Worm (Caenorhabditis elegans): ENCODE results near the gene mcu-1.

Gene mcu-1

ce11 chrIV:5940608-5941007, 1.6 kb upstream of the mcu-1 start (continued):
- TF ChIP-seq ama-1 (optimal IDR thresholded peaks at IDR 0.05) (no peak), isw-1 (GFP tag; IDR thresholded peaks at IDR 0.05) (no peak), nhr-85 (tag) (no peak), nhr-47 (tag; optimal IDR thresholded peaks at IDR 0.05) (no peak), elt-2 (tag; optimal IDR thresholded peaks at IDR 0.05) (no peak), pqm-1 (tag; optimal IDR thresholded peaks at IDR 0.05) (no peak), dsc-1 (tag; optimal IDR thresholded peaks at IDR 0.05) (no peak), mep-1 (tag; optimal IDR thresholded peaks at IDR 0.05) (peak; percentile 12), egl-13 (tag; optimal IDR thresholded peaks at IDR 0.05) (no peak), efl-1 (optimal IDR thresholded peaks at IDR 0.05) (no peak), efl-1 (GFP tag; optimal IDR thresholded peaks at IDR 0.05 in 1 of 2) (peak in 1 of 2 experiments; percentile 90)

ce11 chrIV:5939908-5940307, 878 bp upstream of the mcu-1 start:
- TF ChIP-seq fos-1 (tag; optimal IDR thresholded peaks at IDR 0.05) (no peak), lsy-2 (tag; optimal IDR thresholded peaks at IDR 0.05) (peak in 1 of 2 experiments; percentile 72)

ce11 chrIV:5937106-5937505, 1.9 kb downstream of the mcu-1 start:
- TF ChIP-seq aha-1 (tag; optimal IDR thresholded peaks at IDR 0.05) = no peak
- TF ChIP-seq sptf-1 (tag; optimal IDR thresholded peaks at IDR 0.05) = no peak
- TF ChIP-seq nhr-47 (tag; optimal IDR thresholded peaks at IDR 0.05) = no peak

ce11 chrIV:5934046-5934445, 5.0 kb downstream of the mcu-1 start, which contains the start of gene H32C10.1:
Gene H32C10.1 (plus strand): TSS chrIV:5934346.
- TF ChIP-seq nhr-20 (tag; optimal IDR thresholded peaks at IDR 0.05) = no peak
- TF ChIP-seq ztf-4 (tag; optimal IDR thresholded peaks at IDR 0.05) = no peak
- no peak for TF ChIP-seq F16B12.6 (tag; optimal IDR thresholded peaks at IDR 0.05)
- no peak for TF ChIP-seq nhr-19 (GFP tag; conservative IDR thresholded peaks at IDR 0.05)
- no peak for TF ChIP-seq ceh-88 (GFP tag; IDR thresholded peaks at IDR 0.05)
- no peak for TF ChIP-seq lin-35 (GFP tag; optimal IDR thresholded peaks at IDR 0.05)
- TF ChIP-seq ztf-11 (tag; optimal IDR thresholded peaks at IDR 0.05) = no peak
- TF ChIP-seq fos-1 (tag; optimal IDR thresholded peaks at IDR 0.05) = no peak

ce11 chrIV:5930345-5930744, 8.7 kb downstream of the mcu-1 start, which contains the start of gene lin-33:
Gene lin-33 (plus strand): TSS chrIV:5930645.
- TF ChIP-seq nhr-20 (tag; optimal IDR thresholded peaks at IDR 0.05) = no peak
- no peak for TF ChIP-seq nhr-12 (tag; optimal IDR thresholded peaks at IDR 0.05)
- no peak for TF ChIP-seq efl-1 (optimal IDR thresholded peaks at IDR 0.05)
- peak in 1 of 2 experiments; percentile 86 for TF ChIP-seq efl-1 (GFP tag; optimal IDR thresholded peaks at IDR 0.05 in 1 of 2)
- no peak for TF ChIP-seq ets-5 (GFP tag; IDR thresholded peaks at IDR 0.05)

- peak; percentile 41 for TF ChIP-seq dsc-1 (tag; optimal IDR thresholded peaks at IDR 0.05)
- no peak for TF ChIP-seq unc-86 (tag; optimal IDR thresholded peaks at IDR 0.05)
- peak; percentile 8 for TF ChIP-seq fkh-4 (tag; optimal IDR thresholded peaks at IDR 0.05; ENCODE audit: borderline replicate concordance)
- no peak for TF ChIP-seq efl-1 (optimal IDR thresholded peaks at IDR 0.05)
- TF ChIP-seq efl-1 (GFP tag; optimal IDR thresholded peaks at IDR 0.05 in 1 of 2) = peak in 1 of 2 experiments; percentile 34
- no peak for TF ChIP-seq lin-39 (tag; optimal IDR thresholded peaks at IDR 0.05)
Measured at ce11 chrIV:5928957-5929356, 10.1 kb downstream of the mcu-1 start.

- TF ChIP-seq lin-39 (tag; optimal IDR thresholded peaks at IDR 0.05) (no peak), lin-14 (GFP tag; optimal IDR thresholded peaks at IDR 0.05) (peak; percentile 60), efl-1 (optimal IDR thresholded peaks at IDR 0.05) (no peak), efl-1 (GFP tag; optimal IDR thresholded peaks at IDR 0.05 in 1 of 2) (no peak), aly-2 (tag; optimal IDR thresholded peaks at IDR 0.05) (no peak)
Measured at ce11 chrIV:5927805-5928204, 11.2 kb downstream of the mcu-1 start.

ce11 chrIV:5926643-5927042, 12.4 kb downstream of the mcu-1 start:
- TF ChIP-seq nhr-90 (tag; optimal IDR thresholded peaks at IDR 0.05; ENCODE audit: poor library complexity) (peak; percentile 23), tbx-2 (tag; optimal IDR thresholded peaks at IDR 0.05) (peak; percentile 1), mep-1 (tag; optimal IDR thresholded peaks at IDR 0.05) (no peak), ztf-4 (tag; optimal IDR thresholded peaks at IDR 0.05) (no peak), aly-2 (tag; optimal IDR thresholded peaks at IDR 0.05) (no peak), C04F5.9 (tag; optimal IDR thresholded peaks at IDR 0.05) (no peak), ceh-63 (GFP tag; optimal IDR thresholded peaks at IDR 0.05) (no peak), ets-5 (GFP tag; IDR thresholded peaks at IDR 0.05) (no peak), mef-2 (tag; optimal IDR thresholded peaks at IDR 0.05) (no peak), vab-15 (tag; optimal IDR thresholded peaks at IDR 0.05) (no peak), nhr-77 (tag; optimal IDR thresholded peaks at IDR 0.05) (no peak), nhr-11 (tag; optimal IDR thresholded peaks at IDR 0.05) (no peak), fos-1 (tag; optimal IDR thresholded peaks at IDR 0.05) (no peak), fkh-8 (tag; optimal IDR thresholded peaks at IDR 0.05) (no peak), zag-1 (tag; optimal IDR thresholded peaks at IDR 0.05) (no peak), rnt-1 (tag; optimal IDR thresholded peaks at IDR 0.05) (peak; percentile 16), nhr-19 (GFP tag; conservative IDR thresholded peaks at IDR 0.05) (no peak), ztf-11 (tag; optimal IDR thresholded peaks at IDR 0.05) (no peak)
